Fruit fly (Drosophila melanogaster) whole organism, embryonic: ENCODE measurements around the gene CG12081.

Source experiments
- CG9797 ChIP-seq: fragments of 200-800 bp; sonication (Bioruptor generic); optimal IDR thresholded peaks from 3 replicates; lab custom pipeline; 2018; ENCODE audit warnings: missing biosample characterization, mild to moderate bottlenecking, missing genetic modification characterization
- CoRest ChIP-seq: fragments of 200-800 bp; sonication (Bioruptor generic); optimal IDR thresholded peaks from 3 replicates; lab custom pipeline; 2018; ENCODE audit warnings: missing biosample characterization, mild to moderate bottlenecking, missing genetic modification characterization, moderate library complexity

dm6 chrX:8627171-8627570 lies 38.6 kb downstream of the CG12081 start:
- TF ChIP-seq CG9797 (GFP tag; lab: Kevin White, UChicago) (no peak), CoRest (tag; lab: Kevin White, UChicago) (peak; percentile 71)
